Worm (Caenorhabditis elegans): Measurements from ENCODE around the gene ears-2.

The ears-2 gene

ce11 chrIV:425546-425945, 35.3 kb upstream of the ears-2 start:
- TF ChIP-seq nhr-10 (tag; optimal IDR thresholded peaks at IDR 0.05) (no peak), ztf-1 (GFP tag; conservative IDR thresholded peaks at IDR 0.05) (no peak), sem-4 (tag; optimal IDR thresholded peaks at IDR 0.05) (no peak), lin-39 (tag; optimal IDR thresholded peaks at IDR 0.05) (no peak), nhr-11 (tag; optimal IDR thresholded peaks at IDR 0.05) (no peak), Y55F3AM.14 (GFP tag; optimal IDR thresholded peaks at IDR 0.05) (no peak), nhr-23 (tag; optimal IDR thresholded peaks at IDR 0.05) (no peak), ceh-82 (tag; optimal IDR thresholded peaks at IDR 0.05) (no peak), nhr-21 (tag; optimal IDR thresholded peaks at IDR 0.05) (no peak), dmd-4 (tag; optimal IDR thresholded peaks at IDR 0.05) (no peak), snpc-4 (tag; optimal IDR thresholded peaks at IDR 0.05) (peak; percentile 5), ztf-11 (tag; optimal IDR thresholded peaks at IDR 0.05) (no peak), ZK546.5 (tag; optimal IDR thresholded peaks at IDR 0.05) (no peak), elt-1 (tag; optimal IDR thresholded peaks at IDR 0.05) (no peak), lin-11 (tag; optimal IDR thresholded peaks at IDR 0.05) (no peak), egl-27 (tag; optimal IDR thresholded peaks at IDR 0.05) (no peak), elt-3 (tag; optimal IDR thresholded peaks at IDR 0.05) (no peak), crh-2 (tag; optimal IDR thresholded peaks at IDR 0.05) (peak; percentile 22), unc-62 (GFP tag; optimal IDR thresholded peaks at IDR 0.05) (no peak), C34F6.9 (tag; optimal IDR thresholded peaks at IDR 0.05) (peak; percentile 59), nhr-25 (tag; optimal IDR thresholded peaks at IDR 0.05) (no peak), aly-2 (tag; optimal IDR thresholded peaks at IDR 0.05) (no peak), nhr-237 (tag; optimal IDR thresholded peaks at IDR 0.05) (no peak), R02D3.7 (tag; optimal IDR thresholded peaks at IDR 0.05) (no peak), F13H6.1 (tag; optimal IDR thresholded peaks at IDR 0.05) (no peak), mbf-1 (tag; optimal IDR thresholded peaks at IDR 0.05) (no peak), gmeb-1 (tag; optimal IDR thresholded peaks at IDR 0.05) (peak; percentile 52), zag-1 (tag; optimal IDR thresholded peaks at IDR 0.05) (no peak), unc-39 (tag; optimal IDR thresholded peaks at IDR 0.05) (no peak), mdl-1 (tag; optimal IDR thresholded peaks at IDR 0.05) (no peak), ztf-4 (tag; optimal IDR thresholded peaks at IDR 0.05) (peak; percentile 6), nhr-12 (tag; optimal IDR thresholded peaks at IDR 0.05) (no peak), nhr-6 (tag; optimal IDR thresholded peaks at IDR 0.05) (no peak), ceh-16 (tag; optimal IDR thresholded peaks at IDR 0.05) (no peak), nhr-77 (tag; optimal IDR thresholded peaks at IDR 0.05) (no peak), blmp-1 (tag; optimal IDR thresholded peaks at IDR 0.05; ENCODE audit: insufficient read depth) (no peak), lsy-2 (tag; optimal IDR thresholded peaks at IDR 0.05) (peak in 1 of 2 experiments; percentile 67), ama-1 (optimal IDR thresholded peaks at IDR 0.05) (no peak), mab-5 (tag; optimal IDR thresholded peaks at IDR 0.05) (no peak), nhr-129 (tag; optimal IDR thresholded peaks at IDR 0.05) (peak; percentile 38), lin-13 (GFP tag; optimal IDR thresholded peaks at IDR 0.05) (peak; percentile 41), unc-55 (GFP tag; optimal IDR thresholded peaks at IDR 0.05) (peak; percentile 66), skn-1 (tag; optimal IDR thresholded peaks at IDR 0.05) (no peak), sma-9 (GFP tag; optimal IDR thresholded peaks at IDR 0.05) (no peak), sma-9 (tag; optimal IDR thresholded peaks at IDR 0.05) (no peak), sma-3 (GFP tag; optimal IDR thresholded peaks at IDR 0.05) (no peak), alr-1 (tag; optimal IDR thresholded peaks at IDR 0.05) (no peak), fos-1 (tag; optimal IDR thresholded peaks at IDR 0.05) (no peak), peb-1 (tag; optimal IDR thresholded peaks at IDR 0.05) (no peak)

- TF ChIP-seq R02D3.7 (tag; optimal IDR thresholded peaks at IDR 0.05) (no peak), unc-39 (tag; optimal IDR thresholded peaks at IDR 0.05) (no peak), nhr-6 (tag; optimal IDR thresholded peaks at IDR 0.05) (no peak), nhr-21 (tag; optimal IDR thresholded peaks at IDR 0.05) (no peak), nhr-10 (tag; optimal IDR thresholded peaks at IDR 0.05) (no peak), mab-5 (tag; optimal IDR thresholded peaks at IDR 0.05) (no peak), zag-1 (tag; optimal IDR thresholded peaks at IDR 0.05) (no peak), nhr-11 (tag; optimal IDR thresholded peaks at IDR 0.05) (no peak), mdl-1 (tag; optimal IDR thresholded peaks at IDR 0.05) (no peak), elt-1 (tag; optimal IDR thresholded peaks at IDR 0.05) (no peak), aly-2 (tag; optimal IDR thresholded peaks at IDR 0.05) (no peak)
Observed at ce11 chrIV:425052-425451, 34.8 kb upstream of the ears-2 start, which contains the start of gene daf-18. Gene daf-18, minus strand, starts transcription at chrIV:425177.

Measured in whole organism, L2 larva.